Worm (Caenorhabditis elegans) whole organism, early embryonic: ENCODE results near the gene F59D12.3.

Experiments used
- B0310.2 ChIP-seq: sonication (generic microtip); optimal IDR thresholded peaks from 2 replicates; lab custom pipeline; 2016; ENCODE audit warnings: mild to moderate bottlenecking, missing genetic modification characterization, missing compliant biosample characterization
- F13C5.2 ChIP-seq: sonication (generic microtip); optimal IDR thresholded peaks from 2 replicates; lab custom pipeline; 2017; ENCODE audit warnings: mild to moderate bottlenecking, missing genetic modification characterization, inconsistent platforms, missing compliant biosample characterization
- aly-1 ChIP-seq: sonication (generic microtip); optimal IDR thresholded peaks from 2 replicates; lab custom pipeline; 2016; ENCODE audit warnings: missing genetic modification characterization, missing compliant biosample characterization
- ama-1 ChIP-seq: fragments of 150-350 bp; optimal IDR thresholded peaks from 2 replicates; lab custom pipeline; 2014
- ceh-13 ChIP-seq: fragments of 200-800 bp; sonication (Bioruptor generic); optimal IDR thresholded peaks from 2 replicates; lab custom pipeline; 2018; ENCODE audit warnings: mild to moderate bottlenecking, missing genetic modification characterization, missing compliant biosample characterization
- ceh-36 ChIP-seq: sonication (generic microtip); optimal IDR thresholded peaks from 2 replicates; lab custom pipeline; 2016; ENCODE audit warnings: missing genetic modification characterization, inconsistent platforms, missing compliant biosample characterization
- ets-7 ChIP-seq: sonication (generic microtip); optimal IDR thresholded peaks from 2 replicates; lab custom pipeline; 2016; ENCODE audit warnings: missing genotype, missing genetic modification characterization, missing compliant biosample characterization
- flt-1 ChIP-seq: fragments of 200-800 bp; sonication (Bioruptor generic); IDR thresholded peaks from 2 replicates; pipeline ENCODE4 v1.3.6; 2022; ENCODE audit warnings: missing genetic modification characterization, missing compliant biosample characterization
- hmbx-1 ChIP-seq: sonication (generic microtip); optimal IDR thresholded peaks from 2 replicates; lab custom pipeline; 2016; ENCODE audit warnings: mild to moderate bottlenecking, missing genetic modification characterization, missing compliant biosample characterization
- hmg-4 ChIP-seq: fragments of 200-800 bp; sonication (Bioruptor generic); optimal IDR thresholded peaks from 2 replicates; lab custom pipeline; 2018; ENCODE audit warnings: mild to moderate bottlenecking, missing genetic modification characterization, missing compliant biosample characterization
- hnd-1 ChIP-seq: sonication (generic microtip); optimal IDR thresholded peaks from 2 replicates; lab custom pipeline; 2016; ENCODE audit warnings: missing genetic modification characterization, missing compliant biosample characterization
- pes-1 ChIP-seq: fragments of 200-800 bp; sonication (Bioruptor generic); IDR thresholded peaks from 2 replicates; pipeline ENCODE4 v1.3.6; 2022; ENCODE audit warnings: missing genetic modification reagents, missing genetic modification characterization, missing compliant biosample characterization
- scrt-1 ChIP-seq: fragments of 200-800 bp; sonication (Bioruptor generic); IDR thresholded peaks from 2 replicates; pipeline ENCODE4 v1.3.6; 2022; ENCODE audit warnings: missing genetic modification characterization, missing compliant biosample characterization
- sea-1 ChIP-seq: fragments of 200-800 bp; sonication (Bioruptor generic); conservative IDR thresholded peaks from 2 replicates; pipeline ENCODE4 v1.3.6; 2022; ENCODE audit warnings: missing genetic modification characterization, missing compliant biosample characterization
- tbx-11 ChIP-seq: fragments of 200-800 bp; sonication (Bioruptor generic); IDR thresholded peaks from 2 replicates; pipeline ENCODE4 v1.3.6; 2022; ENCODE audit warnings: missing genetic modification characterization, missing compliant biosample characterization
- tbx-37 ChIP-seq: fragments of 200-800 bp; sonication (Bioruptor generic); conservative IDR thresholded peaks from 2 replicates; pipeline ENCODE4 v1.3.6; 2022; ENCODE audit warnings: missing genetic modification reagents, missing genetic modification characterization, missing compliant biosample characterization
- tra-4 ChIP-seq: sonication (generic microtip); optimal IDR thresholded peaks from 2 replicates; lab custom pipeline; 2017; ENCODE audit warnings: missing genetic modification characterization, missing compliant biosample characterization

Gene F59D12.3

DNA sequence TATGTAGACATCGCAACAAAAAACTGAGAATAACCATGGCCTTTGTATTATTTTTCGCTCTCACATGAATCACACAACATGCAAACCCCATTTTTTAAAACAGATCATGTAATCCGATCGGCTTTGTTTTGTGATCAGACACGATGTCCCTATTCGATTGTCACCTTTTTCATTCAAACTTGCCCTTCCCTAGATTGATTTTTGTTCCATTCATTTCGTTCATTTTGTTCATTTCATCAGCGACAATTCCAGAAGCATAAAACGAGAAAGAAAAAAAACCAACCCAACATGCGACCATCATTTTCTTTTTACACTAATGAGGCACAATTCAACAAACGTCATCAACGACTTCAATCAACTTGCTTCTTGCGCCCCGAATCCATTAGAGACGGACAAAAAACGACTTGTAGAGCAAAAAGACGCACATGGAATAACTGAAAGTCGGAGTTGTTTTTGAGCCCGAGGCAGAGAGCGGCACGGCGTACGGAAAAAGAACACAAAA lies at the start of gene F59D12.3:
Gene F59D12.3, minus strand, starts transcription at position 51 of the 502 bp plus-strand sequence.
- TF ChIP-seq ets-7 (tag; lab: Kevin White, UChicago) (no peak), hnd-1 (tag; lab: Kevin White, UChicago) (no peak), ceh-13 (GFP tag; lab: Kevin White, UChicago) (no peak), hmbx-1 (no peak), sea-1 (GFP tag; lab: Robert Waterston, UW) (no peak), ceh-36 (tag; lab: Kevin White, UChicago) (no peak)

DNA sequence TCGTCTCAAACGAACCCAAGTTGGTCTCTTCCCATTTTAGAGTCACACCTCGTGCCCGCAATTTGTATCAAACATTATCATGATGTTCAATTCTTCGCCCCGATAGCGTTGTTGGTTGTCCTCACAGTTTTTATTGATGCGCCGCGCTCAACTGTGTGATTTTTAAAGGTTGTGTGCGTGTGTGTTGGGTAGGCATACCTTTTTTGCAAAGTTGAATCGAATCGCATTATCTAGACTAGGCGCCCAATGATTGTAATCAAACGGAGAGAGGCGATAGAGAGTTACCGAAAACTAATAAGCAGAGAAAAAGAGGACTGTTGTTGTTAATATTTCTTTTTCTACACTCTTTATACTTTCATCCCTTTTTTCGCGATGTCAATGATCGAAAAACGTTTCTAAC lies 49.5 kb upstream of the F59D12.3 start:
- no peak for TF ChIP-seq ets-7 (tag; lab: Kevin White, UChicago)
- TF ChIP-seq ceh-13 (GFP tag; lab: Kevin White, UChicago): no peak
- TF ChIP-seq tbx-37 (GFP tag; lab: Robert Waterston, UW): no peak
- TF ChIP-seq ceh-36 (tag; lab: Kevin White, UChicago): no peak
- no peak for TF ChIP-seq scrt-1 (GFP tag; lab: Robert Waterston, UW)
- no peak for TF ChIP-seq hmg-4 (GFP tag; lab: Kevin White, UChicago)
- no peak for TF ChIP-seq tbx-11 (GFP tag; lab: Robert Waterston, UW)
- TF ChIP-seq pes-1: no peak
- TF ChIP-seq F13C5.2 (tag; lab: Kevin White, UChicago): no peak
- TF ChIP-seq flt-1 (GFP tag; lab: Robert Waterston, UW): no peak
- TF ChIP-seq B0310.2 (tag; lab: Kevin White, UChicago): no peak
- TF ChIP-seq aly-1: no peak

DNA sequence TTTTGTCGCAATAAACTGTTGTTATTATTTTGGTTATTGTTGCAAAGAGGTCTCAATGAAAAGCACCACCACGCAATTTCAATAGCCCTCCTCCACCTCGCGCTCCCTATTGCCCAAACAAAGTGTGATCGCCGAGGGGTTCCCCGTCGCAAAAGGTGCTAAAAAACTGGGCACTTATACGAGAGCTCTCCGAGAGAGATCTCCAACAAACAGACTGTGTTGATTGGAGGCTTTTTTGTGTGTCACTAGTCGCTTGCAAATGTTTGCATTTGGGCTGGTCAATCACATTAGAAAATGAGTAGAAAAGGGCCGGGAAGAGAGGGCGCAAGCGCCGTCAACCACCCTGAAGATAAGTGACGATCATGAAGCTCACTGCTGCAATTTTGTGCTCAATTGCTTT lies 45.6 kb upstream of the F59D12.3 start, which contains the start of gene ZK662.2:
Gene ZK662.2, plus strand, starts transcription at position 301 of the 400 bp plus-strand sequence.
- no peak for TF ChIP-seq sea-1 (GFP tag; lab: Robert Waterston, UW)
- TF ChIP-seq flt-1 (GFP tag; lab: Robert Waterston, UW): no peak
- no peak for TF ChIP-seq hmbx-1
- TF ChIP-seq scrt-1 (GFP tag; lab: Robert Waterston, UW): no peak
- no peak for TF ChIP-seq ama-1 (lab: Kevin White, UChicago)
- no peak for TF ChIP-seq aly-1
- TF ChIP-seq hmg-4 (GFP tag; lab: Kevin White, UChicago): no peak

DNA sequence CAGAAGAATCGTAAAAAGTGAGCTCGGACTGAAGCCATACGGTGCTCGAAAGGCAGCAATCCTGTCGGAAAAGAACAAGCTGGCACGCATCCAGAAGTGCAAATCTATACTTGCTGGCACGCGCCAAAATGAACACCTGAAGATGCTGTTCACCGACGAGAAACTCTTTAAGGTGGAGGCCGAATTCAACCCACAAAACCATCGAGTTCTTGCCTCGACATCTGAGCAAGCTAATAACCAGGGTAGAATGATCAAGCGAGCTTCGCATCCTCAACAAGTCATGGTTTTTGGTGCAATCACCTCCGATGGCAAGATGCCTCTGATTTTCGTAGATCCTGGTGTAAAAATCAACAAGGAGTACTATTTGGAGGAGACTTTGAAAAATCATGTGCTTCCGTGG lies 42.7 kb upstream of the F59D12.3 start:
- no peak for TF ChIP-seq pes-1
- TF ChIP-seq B0310.2 (tag; lab: Kevin White, UChicago): no peak
- TF ChIP-seq ets-7 (tag; lab: Kevin White, UChicago): no peak
- TF ChIP-seq F13C5.2 (tag; lab: Kevin White, UChicago): no peak
- TF ChIP-seq sea-1 (GFP tag; lab: Robert Waterston, UW): no peak
- no peak for TF ChIP-seq ceh-13 (GFP tag; lab: Kevin White, UChicago)
- TF ChIP-seq ceh-36 (tag; lab: Kevin White, UChicago): no peak
- no peak for TF ChIP-seq ama-1 (lab: Kevin White, UChicago)
- no peak for TF ChIP-seq scrt-1 (GFP tag; lab: Robert Waterston, UW)
- no peak for TF ChIP-seq tbx-11 (GFP tag; lab: Robert Waterston, UW)

DNA sequence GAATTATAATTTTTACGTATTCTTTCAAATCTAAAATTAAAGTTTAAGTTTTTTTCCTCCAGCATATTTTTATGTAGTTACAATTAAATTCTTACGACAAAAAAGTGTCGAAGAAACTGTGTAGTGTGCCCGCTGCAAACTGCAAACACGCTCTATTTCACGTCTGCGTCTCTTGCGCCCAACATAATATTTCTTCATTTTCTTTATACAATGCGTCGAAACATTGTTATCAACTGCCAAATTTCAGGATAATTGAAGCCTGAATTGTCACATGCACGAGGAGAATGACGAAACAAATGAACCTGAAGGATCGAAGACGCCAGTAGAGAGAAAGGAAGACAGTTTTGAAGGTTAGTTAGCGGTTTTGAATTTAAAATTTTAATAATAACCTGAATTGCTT lies 38.5 kb upstream of the F59D12.3 start, which contains the start of gene C03H12.1:
Gene C03H12.1, plus strand, starts transcription at position 206 of the 400 bp plus-strand sequence.
- TF ChIP-seq ets-7 (tag; lab: Kevin White, UChicago): no peak

DNA sequence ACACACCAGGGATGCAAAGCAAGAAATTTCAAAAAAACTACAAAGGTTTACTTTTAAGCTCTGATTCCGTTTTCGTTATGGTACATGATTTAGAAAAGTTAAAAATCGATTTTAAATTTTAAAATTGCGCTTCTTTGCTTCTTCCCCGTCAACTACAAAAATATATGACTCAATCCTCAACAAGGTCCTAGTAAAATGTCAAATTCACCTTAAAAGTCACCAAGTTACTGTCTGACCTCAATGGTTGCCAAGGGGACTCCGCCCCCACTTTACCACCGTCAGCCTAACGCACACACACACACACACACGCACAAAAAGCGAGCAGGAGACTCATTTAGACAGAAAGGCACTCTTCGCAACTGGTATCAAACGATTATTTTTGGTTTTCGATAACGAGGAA lies 30.6 kb upstream of the F59D12.3 start, which contains the start of gene gpn-1:
Gene gpn-1, plus strand, starts transcription at position 301 of the 400 bp plus-strand sequence.
- no peak for TF ChIP-seq F13C5.2 (tag; lab: Kevin White, UChicago)
- TF ChIP-seq hmbx-1: no peak
- no peak for TF ChIP-seq pes-1
- TF ChIP-seq tbx-11 (GFP tag; lab: Robert Waterston, UW): no peak
- no peak for TF ChIP-seq ceh-36 (tag; lab: Kevin White, UChicago)
- TF ChIP-seq B0310.2 (tag; lab: Kevin White, UChicago): no peak
- no peak for TF ChIP-seq aly-1
- no peak for TF ChIP-seq tra-4 (tag; lab: Kevin White, UChicago)
- TF ChIP-seq ets-7 (tag; lab: Kevin White, UChicago): no peak
- no peak for TF ChIP-seq ama-1 (lab: Kevin White, UChicago)
- no peak for TF ChIP-seq hnd-1 (tag; lab: Kevin White, UChicago)
- TF ChIP-seq ceh-13 (GFP tag; lab: Kevin White, UChicago): no peak

DNA sequence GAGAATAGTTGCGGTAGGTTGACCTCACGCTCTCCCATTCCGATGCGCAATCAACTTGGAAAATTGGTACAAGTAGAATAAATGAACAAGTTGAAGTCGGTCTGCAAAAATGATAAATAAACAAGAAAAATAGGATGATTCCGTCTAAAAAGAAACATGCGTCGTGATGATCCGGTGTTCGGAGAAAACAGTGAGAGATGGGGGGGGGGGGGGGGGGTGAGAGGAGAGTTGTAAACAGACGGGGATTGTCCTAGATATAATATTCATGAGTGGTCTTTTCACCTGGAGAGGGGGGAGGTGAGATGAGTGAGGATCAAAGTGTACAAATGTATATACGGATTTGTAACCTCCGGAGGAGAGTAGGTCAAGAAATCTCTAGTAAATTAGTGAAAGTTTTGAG lies 24.9 kb upstream of the F59D12.3 start, which contains the start of gene F59D12.2:
Gene F59D12.2, minus strand, starts transcription at position 101 of the 400 bp plus-strand sequence.
- TF ChIP-seq hnd-1 (tag; lab: Kevin White, UChicago) (no peak), tra-4 (tag; lab: Kevin White, UChicago) (no peak), ama-1 (lab: Kevin White, UChicago) (no peak)

DNA sequence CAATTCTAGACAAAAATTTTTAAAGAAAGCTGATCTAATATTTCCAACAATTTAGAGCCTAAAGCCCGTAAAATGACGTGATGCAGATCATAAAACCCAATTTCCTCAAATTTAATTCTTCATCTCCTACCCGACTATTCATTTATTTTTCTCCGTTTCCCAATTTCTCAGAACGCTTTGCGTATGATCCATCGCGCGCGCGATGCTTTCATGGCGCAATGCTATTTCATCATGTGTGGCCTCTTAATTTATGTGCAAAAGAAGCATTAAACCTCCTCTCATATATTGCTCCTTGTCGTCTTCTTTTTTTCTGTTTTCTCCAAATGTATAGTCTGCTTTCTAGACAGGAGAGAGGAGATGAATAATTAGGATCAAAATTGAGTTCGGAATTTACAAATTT lies 17.9 kb upstream of the F59D12.3 start:
- TF ChIP-seq tra-4 (tag; lab: Kevin White, UChicago) (no peak), ama-1 (lab: Kevin White, UChicago) (no peak)
